Worm (Caenorhabditis elegans): ENCODE data around the gene tasp-1.
A peak's percentile ranks its signal among the peaks of the same experiment; 100 is the strongest.

tasp-1 gene

ce11 chrIII:10763032-10763431 is 3.9 kb downstream of the tasp-1 start, which contains the start of gene dpy-28:
Gene dpy-28 (plus strand): TSS chrIII:10763131.
- TF ChIP-seq ZK546.5 (tag; optimal IDR thresholded peaks at IDR 0.05) (no peak), nhr-21 (tag; optimal IDR thresholded peaks at IDR 0.05) (peak; percentile 21), lin-39 (tag; optimal IDR thresholded peaks at IDR 0.05) (no peak), ama-1 (optimal IDR thresholded peaks at IDR 0.05) (peak; percentile 21)

- TF ChIP-seq F13H6.1 (tag; optimal IDR thresholded peaks at IDR 0.05) (no peak), aly-2 (tag; optimal IDR thresholded peaks at IDR 0.05) (no peak)
These were observed 10.6 kb downstream of the tasp-1 start for ce11 chrIII:10769693-10770092.

DNA sequence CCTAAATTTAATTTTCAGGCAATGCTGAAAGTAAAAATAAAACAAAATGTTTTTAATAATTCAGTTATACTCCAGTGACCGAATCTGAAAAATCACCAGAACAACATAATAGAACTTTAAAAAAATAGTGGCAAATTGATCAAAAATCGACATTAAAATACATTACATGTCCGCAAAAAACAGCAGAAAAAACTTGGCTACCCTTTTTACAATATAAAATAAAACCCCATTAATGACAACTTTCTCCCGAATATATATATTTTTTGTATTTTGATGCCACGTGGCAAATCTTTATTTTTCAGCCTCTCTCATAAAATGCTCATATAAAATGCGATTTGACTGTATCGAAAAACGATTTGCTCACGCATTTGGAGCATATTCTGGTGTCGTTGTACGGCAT is 22.4 kb downstream of the tasp-1 start, which contains the start of gene ptr-19:
Gene ptr-19, plus strand, starts transcription at position 301 of the 400 bp plus-strand sequence.
- TF ChIP-seq unc-39 (tag; optimal IDR thresholded peaks at IDR 0.05) (no peak), mdl-1 (tag; optimal IDR thresholded peaks at IDR 0.05) (no peak), sma-3 (GFP tag; optimal IDR thresholded peaks at IDR 0.05) (no peak), sma-9 (GFP tag; optimal IDR thresholded peaks at IDR 0.05) (no peak), sma-9 (tag; optimal IDR thresholded peaks at IDR 0.05) (no peak), ztf-4 (tag; optimal IDR thresholded peaks at IDR 0.05) (no peak), mab-5 (tag; optimal IDR thresholded peaks at IDR 0.05) (no peak), unc-62 (GFP tag; optimal IDR thresholded peaks at IDR 0.05) (no peak), nhr-25 (tag; optimal IDR thresholded peaks at IDR 0.05) (no peak), elt-3 (tag; optimal IDR thresholded peaks at IDR 0.05) (no peak)

DNA sequence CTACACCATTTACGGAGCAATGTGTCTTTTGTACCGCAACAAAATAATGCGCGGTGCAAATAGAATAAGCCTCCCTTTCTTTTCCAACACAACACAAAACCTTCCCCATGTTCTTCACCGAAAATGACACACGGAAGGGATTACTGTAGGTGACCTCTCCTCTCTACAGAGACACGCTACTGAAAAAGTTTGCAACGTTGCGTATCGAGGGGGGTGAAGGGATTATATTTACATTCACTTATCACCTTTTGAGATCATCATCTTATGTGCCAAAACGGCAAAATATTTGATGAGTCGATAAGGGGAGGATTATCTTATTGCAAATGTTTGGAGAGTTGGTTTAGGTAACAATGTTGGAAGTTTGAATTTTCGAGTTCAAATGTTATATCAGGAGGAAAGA is 23.9 kb downstream of the tasp-1 start:
- TF ChIP-seq egl-27 (tag; optimal IDR thresholded peaks at IDR 0.05) (no peak), nhr-10 (tag; optimal IDR thresholded peaks at IDR 0.05) (no peak), elt-3 (tag; optimal IDR thresholded peaks at IDR 0.05) (no peak), peb-1 (tag; optimal IDR thresholded peaks at IDR 0.05) (no peak), ztf-1 (GFP tag; conservative IDR thresholded peaks at IDR 0.05) (no peak), nhr-12 (tag; optimal IDR thresholded peaks at IDR 0.05) (no peak), ztf-4 (tag; optimal IDR thresholded peaks at IDR 0.05) (no peak), aly-2 (tag; optimal IDR thresholded peaks at IDR 0.05) (no peak), alr-1 (tag; optimal IDR thresholded peaks at IDR 0.05) (no peak), unc-62 (GFP tag; optimal IDR thresholded peaks at IDR 0.05) (no peak), lin-13 (GFP tag; optimal IDR thresholded peaks at IDR 0.05) (no peak), ztf-11 (tag; optimal IDR thresholded peaks at IDR 0.05) (no peak), elt-1 (tag; optimal IDR thresholded peaks at IDR 0.05) (no peak), mab-5 (tag; optimal IDR thresholded peaks at IDR 0.05) (no peak), sma-3 (GFP tag; optimal IDR thresholded peaks at IDR 0.05) (no peak), ZK546.5 (tag; optimal IDR thresholded peaks at IDR 0.05) (no peak), nhr-25 (tag; optimal IDR thresholded peaks at IDR 0.05) (no peak)

- TF ChIP-seq sma-9 (GFP tag; optimal IDR thresholded peaks at IDR 0.05), result no peak
- no peak for TF ChIP-seq sma-9 (tag; optimal IDR thresholded peaks at IDR 0.05)
These were observed 32.1 kb downstream of the tasp-1 start for ce11 chrIII:10791233-10791632.

DNA sequence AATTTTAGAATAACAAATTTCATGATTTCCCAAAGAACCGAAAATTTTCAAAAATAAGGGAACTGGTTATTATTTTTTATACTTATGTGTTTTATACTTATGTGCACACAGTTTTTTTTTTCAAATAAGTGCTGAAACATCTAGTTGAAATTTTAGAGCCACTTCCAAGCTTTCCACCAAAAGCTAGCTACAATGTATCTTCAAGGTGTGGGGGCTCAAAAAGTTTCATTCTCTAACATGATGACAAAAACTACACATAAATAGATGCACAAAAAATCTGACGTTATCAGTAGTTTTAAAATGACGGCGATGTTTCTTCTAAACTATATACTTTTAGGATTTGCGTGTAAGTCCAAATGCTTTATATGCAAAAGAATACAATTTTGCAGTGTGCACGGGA is 34.9 kb downstream of the tasp-1 start, which contains the start of gene clec-163:
Gene clec-163, plus strand, starts transcription at position 301 of the 400 bp plus-strand sequence.
- TF ChIP-seq nhr-10 (tag; optimal IDR thresholded peaks at IDR 0.05), result no peak
- no peak for TF ChIP-seq unc-62 (GFP tag; optimal IDR thresholded peaks at IDR 0.05)
- no peak for TF ChIP-seq unc-55 (GFP tag; optimal IDR thresholded peaks at IDR 0.05)
- no peak for TF ChIP-seq ztf-4 (tag; optimal IDR thresholded peaks at IDR 0.05)
- TF ChIP-seq fos-1 (tag; optimal IDR thresholded peaks at IDR 0.05), result no peak
- no peak for TF ChIP-seq ceh-82 (tag; optimal IDR thresholded peaks at IDR 0.05)
- TF ChIP-seq ama-1 (optimal IDR thresholded peaks at IDR 0.05), result no peak
- TF ChIP-seq nhr-21 (tag; optimal IDR thresholded peaks at IDR 0.05), result no peak
- no peak for TF ChIP-seq mab-5 (tag; optimal IDR thresholded peaks at IDR 0.05)
- TF ChIP-seq zag-1 (tag; optimal IDR thresholded peaks at IDR 0.05), result no peak
- no peak for TF ChIP-seq egl-27 (tag; optimal IDR thresholded peaks at IDR 0.05)
- TF ChIP-seq lin-13 (GFP tag; optimal IDR thresholded peaks at IDR 0.05), result no peak
- TF ChIP-seq nhr-77 (tag; optimal IDR thresholded peaks at IDR 0.05), result no peak
- no peak for TF ChIP-seq alr-1 (tag; optimal IDR thresholded peaks at IDR 0.05)
- TF ChIP-seq nhr-129 (tag; optimal IDR thresholded peaks at IDR 0.05), result no peak
- TF ChIP-seq peb-1 (tag; optimal IDR thresholded peaks at IDR 0.05), result no peak
- no peak for TF ChIP-seq crh-2 (tag; optimal IDR thresholded peaks at IDR 0.05)
- TF ChIP-seq blmp-1 (tag; optimal IDR thresholded peaks at IDR 0.05; ENCODE audit: insufficient read depth), result no peak
- TF ChIP-seq nhr-12 (tag; optimal IDR thresholded peaks at IDR 0.05), result no peak
